Worm (Caenorhabditis elegans): ENCODE results near the gene ZC262.2.

DNA sequence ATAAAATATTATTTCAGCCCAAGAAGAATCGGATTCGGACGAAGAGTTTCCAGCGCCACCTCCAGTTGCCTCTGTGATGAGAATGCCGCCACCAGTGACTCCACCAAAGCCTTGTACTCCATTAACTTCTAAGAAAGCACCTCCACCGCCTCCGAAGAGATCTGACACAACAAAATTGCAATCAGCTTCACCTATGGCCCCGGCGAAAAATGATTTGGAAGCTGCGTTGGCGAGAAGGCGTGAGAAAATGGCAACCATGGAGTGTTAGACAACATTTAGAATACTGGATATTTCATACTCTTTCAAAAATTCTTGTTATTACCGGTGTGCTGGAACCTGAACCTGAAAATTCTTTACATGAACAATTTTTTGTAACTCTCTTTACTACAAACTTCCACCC is 26.6 kb upstream of the ZC262.2 start:
- no peak for TF ChIP-seq somi-1 (GFP tag; optimal IDR thresholded peaks at IDR 0.05)
- TF ChIP-seq snpc-4 (GFP tag; optimal IDR thresholded peaks at IDR 0.05) = no peak
- TF ChIP-seq snpc-4 (tag; optimal IDR thresholded peaks at IDR 0.05) = no peak
- no peak for TF ChIP-seq ztf-18 (tag; optimal IDR thresholded peaks at IDR 0.05)
- no peak for TF ChIP-seq nfya-1 (tag; optimal IDR thresholded peaks at IDR 0.05; ENCODE audit: borderline replicate concordance, insufficient read depth)
- no peak for TF ChIP-seq pha-4 (tag; optimal IDR thresholded peaks at IDR 0.05)
- TF ChIP-seq dpl-1 (GFP tag; optimal IDR thresholded peaks at IDR 0.05) = no peak
- no peak for TF ChIP-seq Y79H2A.3 (GFP tag; conservative IDR thresholded peaks at IDR 0.05)
- TF ChIP-seq lag-1 (GFP tag; IDR thresholded peaks at IDR 0.05) = no peak
- TF ChIP-seq snpc-3.4 (tag; optimal IDR thresholded peaks at IDR 0.05) = no peak
